Fruit fly (Drosophila melanogaster) whole organism, prepupa: ENCODE data around the gene cpb.

Experiments
- Blimp-1 ChIP-seq: fragments of 200-800 bp; sonication (Bioruptor generic); optimal IDR thresholded peaks from 3 replicates; lab custom pipeline; 2017; ENCODE audit warnings: missing biosample characterization, missing genetic modification characterization, mild to moderate bottlenecking, moderate library complexity, missing genetic modification reagents
- CG10631 ChIP-seq: fragments of 200-800 bp; sonication (Bioruptor generic); optimal IDR thresholded peaks from 2 replicates; lab custom pipeline; 2016; ENCODE audit warnings: missing biosample characterization, missing genetic modification characterization
- CG10669 ChIP-seq: fragments of 200-800 bp; sonication (Bioruptor generic); optimal IDR thresholded peaks from 3 replicates; lab custom pipeline; 2018; ENCODE audit warnings: missing biosample characterization, mild to moderate bottlenecking, missing genetic modification characterization, moderate library complexity
- CG11294 ChIP-seq: fragments of 200-800 bp; sonication (Bioruptor generic); IDR thresholded peaks from 2 replicates; pipeline ENCODE4 v1.3.6; 2022; ENCODE audit warnings: missing biosample characterization, missing genetic modification characterization
- CG11762 ChIP-seq: fragments of 200-800 bp; sonication (Bioruptor generic); optimal IDR thresholded peaks from 3 replicates; lab custom pipeline; 2016; ENCODE audit warnings: missing biosample characterization, missing genetic modification characterization; ENCODE audit not compliant: insufficient read depth
- CG11902 ChIP-seq: fragments of 200-800 bp; sonication (Bioruptor generic); optimal IDR thresholded peaks from 3 replicates; lab custom pipeline; 2016; ENCODE audit warnings: missing biosample characterization, missing genetic modification characterization
- CG15336 ChIP-seq: fragments of 200-800 bp; sonication (Bioruptor generic); IDR thresholded peaks from 2 replicates; pipeline ENCODE4 v1.3.6; 2022; ENCODE audit warnings: missing biosample characterization, missing genetic modification characterization
- CG1621 ChIP-seq: fragments of 200-800 bp; sonication (Bioruptor generic); optimal IDR thresholded peaks from 3 replicates; lab custom pipeline; 2018; ENCODE audit warnings: missing biosample characterization, mild to moderate bottlenecking, missing genetic modification characterization
- CG3032 ChIP-seq: fragments of 200-800 bp; optimal IDR thresholded peaks from 2 replicates; lab custom pipeline; 2019; ENCODE audit warnings: missing biosample characterization, mild to moderate bottlenecking, missing genetic modification characterization, moderate library complexity
- CG31627 ChIP-seq: fragments of 200-800 bp; sonication (Bioruptor generic); optimal IDR thresholded peaks from 3 replicates; lab custom pipeline; 2016; ENCODE audit warnings: missing biosample characterization, missing genetic modification characterization
- CG32006 ChIP-seq: fragments of 200-800 bp; sonication (Bioruptor generic); optimal IDR thresholded peaks from 3 replicates; lab custom pipeline; 2017; ENCODE audit warnings: missing biosample characterization, mild to moderate bottlenecking, missing genetic modification characterization
- CG34406 ChIP-seq: fragments of 200-800 bp; sonication (Bioruptor generic); optimal IDR thresholded peaks from 3 replicates; lab custom pipeline; 2016; ENCODE audit warnings: missing biosample characterization, missing genetic modification characterization
- CG3919 ChIP-seq: fragments of 200-800 bp; sonication (Bioruptor generic); optimal IDR thresholded peaks from 3 replicates; lab custom pipeline; 2016; ENCODE audit warnings: missing biosample characterization, missing genetic modification characterization
- CG6163 ChIP-seq: fragments of 200-800 bp; sonication (Bioruptor generic); IDR thresholded peaks from 3 replicates; pipeline ENCODE4 v1.3.6; 2022; ENCODE audit warnings: missing biosample characterization, missing genetic modification characterization
- CG6276 ChIP-seq: fragments of 200-800 bp; sonication (Bioruptor generic); optimal IDR thresholded peaks from 2 replicates; lab custom pipeline; 2017; ENCODE audit warnings: missing biosample characterization, mild to moderate bottlenecking, missing genetic modification characterization
- CG6792 ChIP-seq: fragments of 200-800 bp; sonication (Bioruptor generic); optimal IDR thresholded peaks from 3 replicates; lab custom pipeline; 2016; ENCODE audit warnings: missing biosample characterization, missing genetic modification characterization
- CG6808 ChIP-seq: fragments of 200-800 bp; sonication (Bioruptor generic); optimal IDR thresholded peaks from 3 replicates; lab custom pipeline; 2017; ENCODE audit warnings: missing biosample characterization, missing genetic modification characterization, mild to moderate bottlenecking, moderate library complexity, missing genetic modification reagents
- CG7368 ChIP-seq: fragments of 200-800 bp; sonication (Bioruptor generic); optimal IDR thresholded peaks from 3 replicates; lab custom pipeline; 2016; ENCODE audit warnings: missing biosample characterization, missing genetic modification characterization
- CG8119 ChIP-seq: fragments of 200-800 bp; sonication (Bioruptor generic); IDR thresholded peaks from 3 replicates; pipeline ENCODE4 v1.3.6; 2022; ENCODE audit warnings: missing biosample characterization, missing genetic modification characterization
- CG8319 ChIP-seq: fragments of 200-800 bp; sonication (Bioruptor generic); optimal IDR thresholded peaks from 3 replicates; lab custom pipeline; 2016; ENCODE audit warnings: missing biosample characterization, missing genetic modification characterization
- CG9139 ChIP-seq: fragments of 200-800 bp; sonication (Bioruptor generic); optimal IDR thresholded peaks from 3 replicates; lab custom pipeline; 2017; ENCODE audit warnings: missing biosample characterization, mild to moderate bottlenecking, missing genetic modification characterization
- Eip75B ChIP-seq: fragments of 200-800 bp; sonication (Bioruptor generic); optimal IDR thresholded peaks from 3 replicates; lab custom pipeline; 2016; ENCODE audit warnings: missing biosample characterization, missing genetic modification characterization
- Ets21C ChIP-seq: fragments of 200-800 bp; sonication (Bioruptor generic); optimal IDR thresholded peaks from 3 replicates; lab custom pipeline; 2016; ENCODE audit warnings: missing biosample characterization, missing genetic modification characterization
- Ets96B ChIP-seq: fragments of 200-800 bp; optimal IDR thresholded peaks from 2 replicates; lab custom pipeline; 2019; ENCODE audit warnings: missing biosample characterization, mild to moderate bottlenecking, missing genetic modification characterization, moderate library complexity
- Gug ChIP-seq: fragments of 200-800 bp; sonication (Bioruptor generic); IDR thresholded peaks from 2 replicates; pipeline ENCODE4 v1.3.6; 2022; ENCODE audit warnings: missing biosample characterization, missing genetic modification characterization
- Hr38 ChIP-seq: sonication (Bioruptor generic); optimal IDR thresholded peaks from 2 replicates; lab custom pipeline; 2016; ENCODE audit warnings: missing biosample characterization, missing genetic modification characterization
- Hr39 ChIP-seq: fragments of 200-800 bp; sonication (Bioruptor generic); optimal IDR thresholded peaks from 2 replicates; lab custom pipeline; 2016; ENCODE audit warnings: missing biosample characterization, missing genetic modification characterization
- Lpt ChIP-seq: fragments of 200-800 bp; sonication (Bioruptor generic); optimal IDR thresholded peaks from 3 replicates; lab custom pipeline; 2016; ENCODE audit warnings: missing biosample characterization, missing genetic modification characterization
- Met ChIP-seq: fragments of 200-800 bp; sonication (Bioruptor generic); optimal IDR thresholded peaks from 3 replicates; lab custom pipeline; 2016; ENCODE audit warnings: missing biosample characterization, missing genetic modification characterization
- Smox ChIP-seq: fragments of 200-800 bp; sonication (Bioruptor generic); optimal IDR thresholded peaks from 3 replicates; lab custom pipeline; 2016; ENCODE audit warnings: missing biosample characterization, missing genetic modification characterization
- Sox102F ChIP-seq: fragments of 200-800 bp; sonication (Bioruptor generic); optimal IDR thresholded peaks from 2 replicates; lab custom pipeline; 2016; ENCODE audit warnings: missing biosample characterization, mild to moderate bottlenecking, missing genetic modification characterization
- Sox14 ChIP-seq: fragments of 200-800 bp; sonication (Bioruptor generic); optimal IDR thresholded peaks from 3 replicates; lab custom pipeline; 2016; ENCODE audit warnings: missing biosample characterization, missing genetic modification characterization
- Sox15 ChIP-seq: fragments of 200-800 bp; sonication (Bioruptor generic); optimal IDR thresholded peaks from 3 replicates; lab custom pipeline; 2016; ENCODE audit warnings: missing biosample characterization, missing genetic modification characterization
- cyc ChIP-seq: fragments of 200-800 bp; sonication (Bioruptor generic); optimal IDR thresholded peaks from 3 replicates; lab custom pipeline; 2016; ENCODE audit warnings: missing biosample characterization, missing genetic modification characterization
- dac ChIP-seq: fragments of 200-800 bp; sonication (Bioruptor generic); optimal IDR thresholded peaks from 2 replicates; lab custom pipeline; 2017; ENCODE audit warnings: missing biosample characterization, mild to moderate bottlenecking, missing genetic modification characterization
- eg ChIP-seq: fragments of 200-800 bp; sonication (Bioruptor generic); IDR thresholded peaks from 3 replicates; pipeline ENCODE4 v1.3.6; 2022; ENCODE audit warnings: missing biosample characterization, missing genetic modification characterization
- esn ChIP-seq: fragments of 200-800 bp; sonication (Bioruptor generic); optimal IDR thresholded peaks from 2 replicates; lab custom pipeline; 2016; ENCODE audit warnings: missing biosample characterization, mild to moderate bottlenecking, missing genetic modification characterization, moderate library complexity
- fd59A ChIP-seq: fragments of 200-800 bp; sonication (Bioruptor generic); optimal IDR thresholded peaks from 2 replicates; lab custom pipeline; 2017; ENCODE audit warnings: missing biosample characterization, mild to moderate bottlenecking, missing genetic modification characterization, missing genetic modification reagents
- fd85E ChIP-seq: fragments of 200-800 bp; sonication (Bioruptor generic); optimal IDR thresholded peaks from 3 replicates; lab custom pipeline; 2016; ENCODE audit warnings: missing biosample characterization, missing genetic modification characterization
- fkh ChIP-seq: fragments of 200-800 bp; sonication (Bioruptor generic); optimal IDR thresholded peaks from 3 replicates; lab custom pipeline; 2017; ENCODE audit warnings: missing biosample characterization, mild to moderate bottlenecking, missing genetic modification characterization, moderate library complexity
- lz ChIP-seq: fragments of 200-800 bp; sonication (Bioruptor generic); optimal IDR thresholded peaks from 3 replicates; lab custom pipeline; 2016; ENCODE audit warnings: missing biosample characterization, missing genetic modification characterization
- pdm3 ChIP-seq: fragments of 200-800 bp; sonication (Bioruptor generic); optimal IDR thresholded peaks from 3 replicates; lab custom pipeline; 2016; ENCODE audit warnings: missing biosample characterization, missing genetic modification characterization
- salr ChIP-seq, 2 experiments: fragments of 200-800 bp; sonication (Bioruptor generic); optimal IDR thresholded peaks; 3 replicates each; lab custom pipeline; 2016 to 2018; ENCODE audit warnings: missing biosample characterization in 2 of 2, missing genetic modification characterization in 2 of 2, mild to moderate bottlenecking in 1 of 2
- ss ChIP-seq, 2 experiments: fragments of 200-800 bp; sonication (Bioruptor generic); optimal IDR thresholded peaks; 2 replicates in 1 of 2; 3 replicates in 1 of 2; lab custom pipeline; 2017 to 2018; ENCODE audit warnings: mild to moderate bottlenecking in 2 of 2, missing biosample characterization in 2 of 2, missing genetic modification characterization in 2 of 2, moderate library complexity in 1 of 2
- svp ChIP-seq: fragments of 200-800 bp; sonication (Bioruptor generic); peaks from one replicate; lab custom pipeline; 2016; ENCODE audit warnings: missing biosample characterization, missing genetic modification characterization
- topi ChIP-seq: fragments of 200-800 bp; sonication (Bioruptor generic); optimal IDR thresholded peaks from 3 replicates; lab custom pipeline; 2016; ENCODE audit warnings: missing biosample characterization, missing genetic modification characterization
- vri ChIP-seq: fragments of 200-800 bp; sonication (Bioruptor generic); optimal IDR thresholded peaks from 3 replicates; lab custom pipeline; 2016; ENCODE audit warnings: missing biosample characterization, mild to moderate bottlenecking, missing genetic modification characterization

The cpb gene

dm6 chr2L:1737057-1737581 is 32.4 kb downstream of the cpb start (continued):
- TF ChIP-seq CG10669 (GFP tag; lab: Kevin White, UChicago) (peak; percentile 78), Hr38 (peak; percentile 67), CG11294 (GFP tag; lab: Robert Waterston, UW) (peak; percentile 90), Smox (peak; percentile 58), CG1621 (tag; lab: Kevin White, UChicago) (peak; percentile 90), pdm3 (GFP tag; lab: Kevin White, UChicago) (peak; percentile 94), eg (GFP tag; lab: Robert Waterston, UW) (peak; percentile 94), Lpt (GFP tag; lab: Kevin White, UChicago) (peak; percentile 95), CG8119 (GFP tag; lab: Robert Waterston, UW) (peak; percentile 97), CG6808 (GFP tag; lab: Kevin White, UChicago) (peak; percentile 51), cyc (GFP tag; lab: Kevin White, UChicago) (peak; percentile 74), dac (GFP tag; lab: Kevin White, UChicago) (peak; percentile 96), Eip75B (GFP tag; lab: Kevin White, UChicago) (peak; percentile 90), CG6163 (GFP tag; lab: Robert Waterston, UW) (peak; percentile 88), CG32006 (peak; percentile 99), CG6276 (GFP tag; lab: Kevin White, UChicago) (peak; percentile 95), fd59A (GFP tag; lab: Kevin White, UChicago) (peak; percentile 47), CG6792 (peak; percentile 91)

dm6 chr2L:1738054-1738453 is 33.4 kb downstream of the cpb start:
- TF ChIP-seq CG10631 (GFP tag; lab: Kevin White, UChicago) (no peak), esn (peak; percentile 16), vri (GFP tag; lab: Kevin White, UChicago) (no peak), CG9139 (GFP tag; lab: Kevin White, UChicago) (no peak), CG15336 (GFP tag; lab: Robert Waterston, UW) (0 out of 2 replicates have a peak, but pooled peaks have one; percentile 43), Ets21C (no peak), fd85E (GFP tag; lab: Kevin White, UChicago) (no peak), Blimp-1 (no peak), eg (GFP tag; lab: Robert Waterston, UW) (peak; percentile 67; the same call in 2 of the 3 replicates), svp (no peak), Sox15 (no peak), fd59A (GFP tag; lab: Kevin White, UChicago) (no peak), CG6792 (no peak), CG34406 (GFP tag; lab: Kevin White, UChicago) (no peak), CG8319 (GFP tag; lab: Kevin White, UChicago) (no peak), Gug (GFP tag; lab: Robert Waterston, UW) (peak; percentile 29; the same call in 1 of the 2 replicates), CG10669 (GFP tag; lab: Kevin White, UChicago) (no peak), lz (GFP tag; lab: Kevin White, UChicago) (no peak), topi (GFP tag; lab: Kevin White, UChicago) (peak; percentile 23), Smox (no peak), salr (GFP tag; optimal IDR thresholded peaks at IDR 0.05; lab: Kevin White, UChicago) (peak in 1 of 2 experiments; percentile 26), cyc (GFP tag; lab: Kevin White, UChicago) (no peak), CG11902 (GFP tag; lab: Kevin White, UChicago) (no peak), Ets96B (tag; lab: Kevin White, UChicago) (no peak), pdm3 (GFP tag; lab: Kevin White, UChicago) (peak; percentile 29), CG6163 (GFP tag; lab: Robert Waterston, UW) (peak; percentile 40; the same call in 1 of the 3 replicates), ss (GFP tag; optimal IDR thresholded peaks at IDR 0.05; lab: Kevin White, UChicago) (no peak), CG6276 (GFP tag; lab: Kevin White, UChicago) (peak; percentile 42), CG11762 (GFP tag; lab: Kevin White, UChicago) (no peak), CG3032 (tag; lab: Kevin White, UChicago) (no peak), CG1621 (tag; lab: Kevin White, UChicago) (no peak), CG31627 (GFP tag; lab: Kevin White, UChicago) (no peak), CG7368 (GFP tag; lab: Kevin White, UChicago) (no peak), Sox14 (GFP tag; lab: Kevin White, UChicago) (peak; percentile 27), Hr38 (no peak), Sox102F (GFP tag; lab: Kevin White, UChicago) (no peak), fkh (GFP tag; lab: Kevin White, UChicago) (no peak), CG3919 (GFP tag; lab: Kevin White, UChicago) (peak; percentile 24), CG11294 (GFP tag; lab: Robert Waterston, UW) (0 out of 2 replicates have a peak, but pooled peaks have one; percentile 17), dac (GFP tag; lab: Kevin White, UChicago) (no peak), Hr39 (no peak), Met (GFP tag; lab: Kevin White, UChicago) (no peak)
